Fruit fly (Drosophila melanogaster) whole organism, pupa: Measurements from ENCODE around the gene tex.

Experiments used
- CG10348 ChIP-seq: fragments of 200-800 bp; sonication (Bioruptor generic); IDR thresholded peaks from 2 replicates; pipeline ENCODE4 v1.3.6; 2022; ENCODE audit warnings: missing biosample characterization, missing genetic modification characterization
- CG14655 ChIP-seq: fragments of 200-800 bp; sonication (Bioruptor generic); optimal IDR thresholded peaks from 3 replicates; lab custom pipeline; 2017; ENCODE audit warnings: mild to moderate bottlenecking, missing biosample characterization, missing genetic modification reagents, missing genetic modification characterization
- CG17806 ChIP-seq: fragments of 200-800 bp; sonication (Bioruptor generic); optimal IDR thresholded peaks from 2 replicates; lab custom pipeline; 2018; ENCODE audit warnings: missing biosample characterization, mild to moderate bottlenecking, missing genetic modification characterization, moderate library complexity
- CG4496 ChIP-seq: fragments of 200-800 bp; sonication (Bioruptor generic); IDR thresholded peaks from 3 replicates; pipeline ENCODE4 v1.3.6; 2022; ENCODE audit warnings: missing biosample characterization, missing genetic modification characterization
- CG8159 ChIP-seq: fragments of 200-800 bp; sonication (Bioruptor generic); optimal IDR thresholded peaks from 3 replicates; lab custom pipeline; 2018; ENCODE audit warnings: missing biosample characterization, mild to moderate bottlenecking, missing genetic modification characterization, moderate library complexity
- Snoo ChIP-seq: fragments of 200-800 bp; sonication (Bioruptor generic); optimal IDR thresholded peaks from 3 replicates; lab custom pipeline; 2017; ENCODE audit warnings: missing biosample characterization, mild to moderate bottlenecking, missing genetic modification characterization, inconsistent platforms
- fd96Ca ChIP-seq: fragments of 200-800 bp; sonication (Bioruptor generic); IDR thresholded peaks from 3 replicates; pipeline ENCODE4 v1.3.6; 2022; ENCODE audit warnings: missing biosample characterization, missing genetic modification characterization
- rn ChIP-seq: fragments of 200-800 bp; sonication (Bioruptor generic); IDR thresholded peaks from 2 replicates; pipeline ENCODE4 v1.3.6; 2022; ENCODE audit warnings: missing biosample characterization, missing genetic modification characterization

dm6 chr3R:8324016-8324415, 15.6 kb upstream of the tex start, which contains the start of gene CG7443:
- TF ChIP-seq Snoo (tag; lab: Kevin White, UChicago) (no peak), fd96Ca (GFP tag; lab: Robert Waterston, UW) (no peak), CG17806 (no peak), CG4496 (GFP tag; lab: Robert Waterston, UW) (no peak), rn (GFP tag; lab: Robert Waterston, UW) (no peak), CG8159 (tag; lab: Kevin White, UChicago) (no peak), CG14655 (GFP tag; lab: Kevin White, UChicago) (no peak), CG10348 (GFP tag; lab: Robert Waterston, UW) (no peak)
